Worm (Caenorhabditis elegans): ENCODE data around the gene pkc-1.

DNA sequence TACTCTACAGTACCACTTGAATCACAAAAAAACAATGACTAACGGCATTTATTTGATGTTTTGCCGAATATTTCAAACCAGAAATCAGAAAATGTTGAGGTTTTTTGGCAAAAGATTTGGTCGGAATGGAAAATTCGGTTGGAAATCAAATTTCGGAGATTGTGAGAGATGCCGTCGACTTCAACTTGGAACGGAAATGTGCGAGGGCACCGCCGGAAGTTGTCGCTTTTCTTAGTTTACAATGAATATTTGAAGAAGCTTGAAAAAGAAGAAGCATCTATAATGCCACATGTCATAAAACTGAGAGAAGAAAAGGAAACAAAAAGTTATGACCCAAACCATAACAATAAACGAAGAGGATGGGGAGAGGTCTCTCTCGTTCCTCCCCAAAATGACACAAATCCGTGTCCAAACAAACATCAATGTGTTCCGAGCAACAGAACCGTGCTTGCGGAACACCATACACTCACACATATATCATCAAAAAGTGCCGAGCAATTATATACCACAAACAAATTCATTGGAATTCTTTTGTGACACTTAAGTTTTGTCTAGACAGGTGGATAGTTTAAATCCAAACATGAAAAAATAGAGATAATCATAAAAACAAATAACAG, 41.3 kb downstream of the pkc-1 start:
- TF ChIP-seq ztf-11 (tag; optimal IDR thresholded peaks at IDR 0.05) (no peak), ZK546.5 (tag; optimal IDR thresholded peaks at IDR 0.05) (no peak)

Measured in whole organism, L2 larva.